Fruit fly (Drosophila melanogaster) whole organism, embryonic: ENCODE data around the gene Tmtc4.

ENCODE experiments used
- ATbp ChIP-seq: fragments of 200-800 bp; sonication (Bioruptor generic); optimal IDR thresholded peaks from 2 replicates; lab custom pipeline; 2017; ENCODE audit warnings: missing biosample characterization, mild to moderate bottlenecking, missing genetic modification characterization, missing genetic modification reagents
- Atf-2 ChIP-seq: fragments of 200-800 bp; sonication (Bioruptor generic); optimal IDR thresholded peaks from 2 replicates; lab custom pipeline; 2016; ENCODE audit warnings: missing biosample characterization, missing genetic modification characterization
- Bdp1 ChIP-seq: fragments of 200-800 bp; sonication (Bioruptor generic); optimal IDR thresholded peaks from 3 replicates; lab custom pipeline; 2016; ENCODE audit warnings: missing biosample characterization, missing genetic modification characterization
- CG1024 ChIP-seq: fragments of 200-800 bp; sonication (Bioruptor generic); IDR thresholded peaks from 2 replicates; pipeline ENCODE4 v1.3.6; 2022; ENCODE audit warnings: missing biosample characterization, missing genetic modification characterization
- CG10959 ChIP-seq: fragments of 200-800 bp; sonication (Bioruptor generic); IDR thresholded peaks from 2 replicates; pipeline ENCODE4 v1.3.6; 2022; ENCODE audit warnings: missing biosample characterization, missing genetic modification characterization
- CG10979 ChIP-seq: fragments of 200-800 bp; sonication (Bioruptor generic); optimal IDR thresholded peaks from 2 replicates; lab custom pipeline; 2018; ENCODE audit warnings: missing biosample characterization, mild to moderate bottlenecking, missing genetic modification characterization, moderate library complexity
- CG11398 ChIP-seq: fragments of 200-800 bp; sonication (Bioruptor generic); optimal IDR thresholded peaks from 2 replicates; lab custom pipeline; 2016; ENCODE audit warnings: missing biosample characterization, missing genetic modification characterization
- CG14965 ChIP-seq: fragments of 200-800 bp; sonication (Bioruptor generic); optimal IDR thresholded peaks from 2 replicates; lab custom pipeline; 2016; ENCODE audit warnings: missing biosample characterization, missing genetic modification characterization, borderline replicate concordance
- CG1602 ChIP-seq: fragments of 200-800 bp; sonication (Bioruptor generic); optimal IDR thresholded peaks from 3 replicates; lab custom pipeline; 2016; ENCODE audit warnings: missing biosample characterization, missing genetic modification characterization
- CG17359 ChIP-seq: fragments of 200-800 bp; sonication (Bioruptor generic); optimal IDR thresholded peaks from 3 replicates; lab custom pipeline; 2018; ENCODE audit warnings: missing biosample characterization, mild to moderate bottlenecking, missing genetic modification characterization, moderate library complexity
- CG2712 ChIP-seq: fragments of 200-800 bp; optimal IDR thresholded peaks from 3 replicates; lab custom pipeline; 2019; ENCODE audit warnings: missing biosample characterization, mild to moderate bottlenecking, missing genetic modification characterization, moderate library complexity
- CG34376 ChIP-seq: fragments of 200-800 bp; sonication (Bioruptor generic); optimal IDR thresholded peaks from 2 replicates; lab custom pipeline; 2018; ENCODE audit warnings: missing biosample characterization, mild to moderate bottlenecking, missing genetic modification characterization
- CG4328 ChIP-seq: fragments of 200-800 bp; sonication (Bioruptor generic); optimal IDR thresholded peaks from 3 replicates; lab custom pipeline; 2017; ENCODE audit warnings: missing biosample characterization, missing genetic modification reagents, missing genetic modification characterization
- CG6254 ChIP-seq: fragments of 200-800 bp; sonication (Bioruptor generic); optimal IDR thresholded peaks from 3 replicates; lab custom pipeline; 2017; ENCODE audit warnings: mild to moderate bottlenecking, missing biosample characterization, missing genetic modification reagents, missing genetic modification characterization
- CG6654 ChIP-seq: fragments of 200-800 bp; sonication (Bioruptor generic); optimal IDR thresholded peaks from 2 replicates; lab custom pipeline; 2017; ENCODE audit warnings: missing biosample characterization, mild to moderate bottlenecking, missing genetic modification characterization
- CG6791 ChIP-seq: fragments of 200-800 bp; sonication (Bioruptor generic); IDR thresholded peaks from 3 replicates; pipeline ENCODE4 v1.3.6; 2022; ENCODE audit warnings: missing biosample characterization, missing genetic modification characterization; ENCODE audit not compliant: partially characterized antibody
- CG6854 ChIP-seq: fragments of 200-800 bp; sonication (Bioruptor generic); optimal IDR thresholded peaks from 3 replicates; lab custom pipeline; 2017; ENCODE audit warnings: missing biosample characterization, mild to moderate bottlenecking, missing genetic modification characterization
- CG7963 ChIP-seq: fragments of 200-800 bp; sonication (Bioruptor generic); IDR thresholded peaks from 3 replicates; pipeline ENCODE4 v1.3.6; 2022; ENCODE audit warnings: missing biosample characterization, missing genetic modification characterization; ENCODE audit not compliant: partially characterized antibody
- CG8089 ChIP-seq: fragments of 200-800 bp; sonication (Bioruptor generic); optimal IDR thresholded peaks from 3 replicates; lab custom pipeline; 2016; ENCODE audit warnings: missing biosample characterization, missing genetic modification characterization
- CG9932 ChIP-seq: fragments of 200-800 bp; sonication (Bioruptor generic); IDR thresholded peaks from 2 replicates; pipeline ENCODE4 v1.3.6; 2022; ENCODE audit warnings: missing biosample characterization, missing genetic modification characterization
- Camta ChIP-seq: fragments of 200-800 bp; sonication (Bioruptor generic); optimal IDR thresholded peaks from 2 replicates; lab custom pipeline; 2016; ENCODE audit warnings: missing biosample characterization, missing genetic modification characterization
- Chrac-16 ChIP-seq: fragments of 200-800 bp; sonication (Bioruptor generic); optimal IDR thresholded peaks from 3 replicates; lab custom pipeline; 2016; ENCODE audit warnings: missing biosample characterization, missing genetic modification characterization
- CrebB ChIP-seq: fragments of 200-800 bp; sonication (Bioruptor generic); optimal IDR thresholded peaks from 3 replicates; lab custom pipeline; 2018; ENCODE audit warnings: missing biosample characterization, mild to moderate bottlenecking, missing genetic modification characterization
- Doc3 ChIP-seq: fragments of 200-800 bp; sonication (Bioruptor generic); IDR thresholded peaks from 3 replicates; pipeline ENCODE4 v1.3.6; 2022; ENCODE audit warnings: missing biosample characterization, missing genetic modification characterization; ENCODE audit not compliant: partially characterized antibody
- Dref ChIP-seq: fragments of 200-800 bp; sonication (Bioruptor generic); IDR thresholded peaks from 2 replicates; pipeline ENCODE4 v1.3.6; 2022; ENCODE audit warnings: missing biosample characterization, missing genetic modification characterization
- E2f1 ChIP-seq: fragments of 200-800 bp; sonication (Bioruptor generic); IDR thresholded peaks from 2 replicates; pipeline ENCODE4 v1.3.6; 2022; ENCODE audit warnings: missing biosample characterization, missing genetic modification characterization
- Gsc ChIP-seq: fragments of 200-800 bp; sonication (Bioruptor generic); IDR thresholded peaks from 2 replicates; pipeline ENCODE4 v1.3.6; 2022; ENCODE audit warnings: missing biosample characterization, missing genetic modification characterization
- Nf-YC ChIP-seq: fragments of 200-800 bp; optimal IDR thresholded peaks from 3 replicates; lab custom pipeline; 2019; ENCODE audit warnings: missing biosample characterization, mild to moderate bottlenecking, missing genetic modification characterization, moderate library complexity
- Opbp ChIP-seq: fragments of 200-800 bp; sonication (Bioruptor generic); IDR thresholded peaks from 3 replicates; pipeline ENCODE4 v1.3.6; 2022; ENCODE audit warnings: missing biosample characterization, missing genetic modification characterization; ENCODE audit not compliant: partially characterized antibody
- Six4 ChIP-seq: fragments of 200-800 bp; sonication (Bioruptor generic); optimal IDR thresholded peaks from 2 replicates; lab custom pipeline; 2016; ENCODE audit warnings: missing biosample characterization, missing genetic modification characterization
- Sox100B ChIP-seq: fragments of 200-800 bp; sonication (Bioruptor generic); optimal IDR thresholded peaks from 3 replicates; lab custom pipeline; 2018; ENCODE audit warnings: missing biosample characterization, mild to moderate bottlenecking, missing genetic modification characterization
- Tbp ChIP-seq: fragments of >200 bp; optimal IDR thresholded peaks from 2 replicates; lab custom pipeline; 2018; ENCODE audit warnings: missing biosample characterization, missing genetic modification characterization
- bowl ChIP-seq: fragments of 200-800 bp; sonication (Bioruptor generic); IDR thresholded peaks from 2 replicates; pipeline ENCODE4 v1.3.6; 2022; ENCODE audit warnings: missing biosample characterization, missing genetic modification characterization
- br ChIP-seq: fragments of >200 bp; optimal IDR thresholded peaks from 2 replicates; lab custom pipeline; 2017
- danr ChIP-seq: fragments of 200-800 bp; sonication (Bioruptor generic); IDR thresholded peaks from 2 replicates; pipeline ENCODE4 v1.3.6; 2022; ENCODE audit warnings: missing biosample characterization, missing genetic modification characterization
- dati ChIP-seq: fragments of 200-800 bp; sonication (Bioruptor generic); IDR thresholded peaks from 2 replicates; pipeline ENCODE4 v1.3.6; 2022; ENCODE audit warnings: missing biosample characterization, missing genetic modification characterization
- emc ChIP-seq: fragments of 200-800 bp; sonication (Bioruptor generic); optimal IDR thresholded peaks from 2 replicates; lab custom pipeline; 2016; ENCODE audit warnings: missing biosample characterization, missing genetic modification characterization
- ewg ChIP-seq: fragments of 200-800 bp; sonication (Bioruptor generic); optimal IDR thresholded peaks from 3 replicates; lab custom pipeline; 2017; ENCODE audit warnings: mild to moderate bottlenecking, missing biosample characterization, missing genetic modification reagents, missing genetic modification characterization
- gcm2 ChIP-seq: fragments of 200-800 bp; sonication (Bioruptor generic); optimal IDR thresholded peaks from 2 replicates; lab custom pipeline; 2016; ENCODE audit warnings: missing biosample characterization, missing genetic modification characterization
- gro ChIP-seq: fragments of 200-800 bp; sonication (Bioruptor generic); optimal IDR thresholded peaks from 2 replicates; lab custom pipeline; 2016; ENCODE audit warnings: missing biosample characterization, missing genetic modification characterization
- hkb ChIP-seq, 2 experiments: fragments of 200-800 bp in 1 of 2; fragments of >200 bp in 1 of 2; sonication (Bioruptor generic) in 1 of 2; IDR thresholded peaks in 1 of 2; optimal IDR thresholded peaks in 1 of 2; 2 replicates each; pipeline versions ENCODE4 v1.3.6 to Lab custom; 2017 to 2022; ENCODE audit warnings: missing biosample characterization in 1 of 2, missing genetic modification characterization in 1 of 2
- lbe ChIP-seq: fragments of 200-800 bp; sonication (Bioruptor generic); optimal IDR thresholded peaks from 2 replicates; lab custom pipeline; 2016; ENCODE audit warnings: missing biosample characterization, mild to moderate bottlenecking, missing genetic modification characterization
- mld ChIP-seq: fragments of 200-800 bp; sonication (Bioruptor generic); IDR thresholded peaks from 3 replicates; pipeline ENCODE4 v1.3.6; 2022; ENCODE audit warnings: missing biosample characterization, missing genetic modification characterization; ENCODE audit not compliant: partially characterized antibody
- pum ChIP-seq: fragments of 200-800 bp; sonication (Bioruptor generic); optimal IDR thresholded peaks from 2 replicates; lab custom pipeline; 2016; ENCODE audit warnings: missing biosample characterization, missing genetic modification characterization
- repo ChIP-seq: fragments of 200-800 bp; sonication (Bioruptor generic); optimal IDR thresholded peaks from 2 replicates; lab custom pipeline; 2016; ENCODE audit warnings: missing biosample characterization, missing genetic modification characterization
- sim ChIP-seq: fragments of 200-800 bp; sonication (Bioruptor generic); IDR thresholded peaks from 2 replicates; pipeline ENCODE4 v1.3.6; 2022; ENCODE audit warnings: missing biosample characterization, missing genetic modification characterization
- slbo ChIP-seq: fragments of 200-800 bp; sonication (Bioruptor generic); IDR thresholded peaks from 2 replicates; pipeline ENCODE4 v1.3.6; 2022; ENCODE audit warnings: missing biosample characterization, missing genetic modification characterization
- ssp ChIP-seq: fragments of 200-800 bp; sonication (Bioruptor generic); IDR thresholded peaks from 2 replicates; pipeline ENCODE4 v1.3.6; 2022; ENCODE audit warnings: missing biosample characterization, missing genetic modification characterization
- ttk ChIP-seq: fragments of 200-800 bp; sonication (Bioruptor generic); IDR thresholded peaks from 2 replicates; pipeline ENCODE4 v2.1.2; 2022; ENCODE audit warnings: missing biosample characterization, missing genetic modification characterization
- vfl ChIP-seq: fragments of 200-800 bp; sonication (Bioruptor generic); optimal IDR thresholded peaks from 2 replicates; lab custom pipeline; 2016; ENCODE audit warnings: missing biosample characterization, missing genetic modification characterization
- wdn ChIP-seq: fragments of 200-800 bp; sonication (Bioruptor generic); IDR thresholded peaks from 2 replicates; pipeline ENCODE4 v1.3.6; 2022; ENCODE audit warnings: missing biosample characterization, missing genetic modification characterization
- wek ChIP-seq: fragments of 200-800 bp; sonication (Bioruptor generic); optimal IDR thresholded peaks from 3 replicates; lab custom pipeline; 2018; ENCODE audit warnings: missing biosample characterization, mild to moderate bottlenecking, missing genetic modification characterization, moderate library complexity

The Tmtc4 gene

DNA sequence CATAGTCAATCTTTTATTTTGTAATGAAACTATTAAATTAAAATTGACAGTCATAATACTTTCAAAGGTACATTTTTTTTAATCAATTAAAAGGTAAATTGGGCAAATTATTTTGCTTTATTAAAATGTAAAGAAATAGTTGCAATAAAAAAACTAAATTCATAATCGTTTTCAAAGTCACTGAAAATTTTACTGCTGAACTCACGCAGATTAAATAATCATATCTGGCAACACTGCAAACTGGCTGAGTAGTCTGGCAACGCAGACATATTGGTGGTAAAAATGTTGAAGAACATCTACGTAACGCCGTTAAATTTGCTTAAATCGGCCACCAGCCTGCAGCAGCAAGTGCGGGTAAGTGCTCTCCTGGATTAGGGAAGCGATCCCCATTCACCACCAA is 20.6 kb upstream of the Tmtc4 start, which contains the start of gene mRpL9 (continued):
- TF ChIP-seq gro (GFP tag; lab: Kevin White, UChicago) (no peak), CG1602 (no peak), CrebB (tag; lab: Kevin White, UChicago) (no peak), CG10979 (tag; lab: Kevin White, UChicago) (peak; percentile 14), Dref (GFP tag; lab: Robert Waterston, UW) (peak; percentile 29; the same call in 1 of the 2 replicates), CG34376 (GFP tag; lab: Kevin White, UChicago) (no peak), bowl (GFP tag; lab: Robert Waterston, UW) (no peak), wdn (no peak), repo (GFP tag; lab: Kevin White, UChicago) (no peak), ATbp (GFP tag; lab: Kevin White, UChicago) (no peak), CG11398 (GFP tag; lab: Kevin White, UChicago) (no peak), E2f1 (GFP tag; lab: Robert Waterston, UW) (no peak), CG10959 (GFP tag; lab: Robert Waterston, UW) (no peak), Nf-YC (tag; lab: Kevin White, UChicago) (peak; percentile 26), gcm2 (GFP tag; lab: Kevin White, UChicago) (no peak), pum (GFP tag; lab: Kevin White, UChicago) (peak; percentile 9), Tbp (GFP tag; lab: Kevin White, UChicago) (no peak), lbe (GFP tag; lab: Kevin White, UChicago) (no peak), Bdp1 (GFP tag; lab: Kevin White, UChicago) (no peak), CG17359 (no peak), CG14965 (GFP tag; lab: Kevin White, UChicago) (no peak), emc (GFP tag; lab: Kevin White, UChicago) (no peak), Opbp (GFP tag; lab: Robert Waterston, UW) (peak; percentile 38; the same call in 1 of the 3 replicates), Doc3 (peak; percentile 34; the same call in 1 of the 3 replicates), Chrac-16 (no peak), wek (GFP tag; lab: Kevin White, UChicago) (no peak), mld (GFP tag; lab: Robert Waterston, UW) (no peak), Camta (GFP tag; lab: Kevin White, UChicago) (no peak), CG6791 (no peak), br (no peak), ttk (no peak), CG6854 (GFP tag; lab: Kevin White, UChicago) (no peak), sim (no peak), slbo (GFP tag; lab: Robert Waterston, UW) (peak; percentile 63), CG2712 (peak; percentile 34), Six4 (GFP tag; lab: Kevin White, UChicago) (no peak), hkb (optimal IDR thresholded peaks at IDR 0.05; lab: Kevin White, UChicago) (no peak), hkb (GFP tag; IDR thresholded peaks at IDR 0.05; lab: Robert Waterston, UW) (no peak), danr (GFP tag; lab: Robert Waterston, UW) (no peak), ewg (GFP tag; lab: Kevin White, UChicago) (no peak), ssp (no peak), CG8089 (GFP tag; lab: Kevin White, UChicago) (no peak), CG6254 (GFP tag; lab: Kevin White, UChicago) (no peak), Gsc (GFP tag; lab: Robert Waterston, UW) (no peak), Atf-2 (GFP tag; lab: Kevin White, UChicago) (no peak), CG7963 (GFP tag; lab: Robert Waterston, UW) (no peak), CG1024 (GFP tag; lab: Robert Waterston, UW) (no peak), CG6654 (GFP tag; lab: Kevin White, UChicago) (no peak), CG9932 (GFP tag; lab: Robert Waterston, UW) (peak; percentile 60), CG4328 (no peak), vfl (GFP tag; lab: Kevin White, UChicago) (no peak), dati (no peak), Sox100B (GFP tag; lab: Kevin White, UChicago) (no peak)
